Worm (Caenorhabditis elegans): ENCODE measurements around the gene unc-52.

ce11 chrII:14604261-14604660 is 80.0 kb downstream of the unc-52 start:
- TF ChIP-seq nhr-43 (tag; optimal IDR thresholded peaks at IDR 0.05; ENCODE audit: poor library complexity, severe bottlenecking) = no peak
- no peak for TF ChIP-seq hmg-11 (tag; optimal IDR thresholded peaks at IDR 0.05)
- no peak for TF ChIP-seq zag-1 (tag; optimal IDR thresholded peaks at IDR 0.05)
- TF ChIP-seq elt-3 (tag; optimal IDR thresholded peaks at IDR 0.05) = no peak

All from whole organism, L3 larva.